Worm (Caenorhabditis elegans) whole organism, young adult: Measurements from ENCODE around the gene srh-44.
A peak's percentile ranks its signal among the peaks of the same experiment; 100 is the strongest.
"Not testable (repeated sequence)": the region's sequence is repeated elsewhere in the genome, so short reads cannot be mapped to it uniquely, and the experiment has no call there.

Source experiments
- B0019.2 ChIP-seq: fragments of 200-800 bp; sonication (Bioruptor generic); conservative IDR thresholded peaks from 2 replicates; pipeline ENCODE4 v1.3.6; 2022; ENCODE audit warnings: missing genetic modification reagents, missing genetic modification characterization, missing compliant biosample characterization
- B0035.1 ChIP-seq: sonication (generic microtip); optimal IDR thresholded peaks from 2 replicates; lab custom pipeline; 2016; ENCODE audit warnings: missing genetic modification characterization, mild to moderate bottlenecking, missing compliant biosample characterization, missing genotype, missing genetic modification reagents
- B0336.3 ChIP-seq: fragments of 200-800 bp; sonication (Bioruptor generic); IDR thresholded peaks from 2 replicates; pipeline ENCODE4 v1.3.6; 2022; ENCODE audit warnings: missing genetic modification characterization, missing compliant biosample characterization
- C06A6.2 ChIP-seq: fragments of 200-800 bp; sonication (Bioruptor generic); conservative IDR thresholded peaks from 2 replicates; pipeline ENCODE4 v1.3.6; 2022; ENCODE audit warnings: missing genetic modification characterization, missing compliant biosample characterization
- F23B12.7 ChIP-seq: sonication (generic microtip); optimal IDR thresholded peaks from 2 replicates; lab custom pipeline; 2017; ENCODE audit warnings: missing genetic modification characterization, mild to moderate bottlenecking, missing compliant biosample characterization, antibody characterized with exemption, moderate library complexity; ENCODE audit not compliant: insufficient read depth
- F33H1.4 ChIP-seq: fragments of 200-800 bp; sonication (Bioruptor generic); IDR thresholded peaks from 2 replicates; pipeline ENCODE4 v1.3.6; 2022; ENCODE audit warnings: missing genetic modification reagents, missing genetic modification characterization, missing compliant biosample characterization
- F37B4.10 ChIP-seq: fragments of 200-800 bp; sonication (Bioruptor generic); IDR thresholded peaks from 2 replicates; pipeline ENCODE4 v1.3.6; 2022; ENCODE audit warnings: missing genetic modification characterization, missing compliant biosample characterization
- K11D2.4 ChIP-seq: fragments of 200-800 bp; sonication (Bioruptor generic); IDR thresholded peaks from 2 replicates; pipeline ENCODE4 v1.3.6; 2022; ENCODE audit warnings: missing genetic modification reagents, missing genetic modification characterization, missing compliant biosample characterization
- K12H6.12 ChIP-seq: fragments of 200-800 bp; sonication (Bioruptor generic); optimal IDR thresholded peaks from 2 replicates; lab custom pipeline; 2018; ENCODE audit warnings: mild to moderate bottlenecking, missing genetic modification characterization, missing compliant biosample characterization
- T26A5.8 ChIP-seq: sonication (generic microtip); optimal IDR thresholded peaks from 2 replicates; lab custom pipeline; 2016; ENCODE audit warnings: missing genetic modification characterization, missing compliant biosample characterization
- Y53G8AR.9 ChIP-seq: fragments of 200-800 bp; sonication (Bioruptor generic); conservative IDR thresholded peaks from 2 replicates; pipeline ENCODE4 v1.3.6; 2022; ENCODE audit warnings: missing genetic modification reagents, missing genetic modification characterization, missing compliant biosample characterization
- Y56A3A.18 ChIP-seq: fragments of 200-800 bp; sonication (Bioruptor generic); IDR thresholded peaks from 2 replicates; pipeline ENCODE4 v1.3.6; 2022; ENCODE audit warnings: missing genetic modification reagents, missing genetic modification characterization, missing compliant biosample characterization
- Y67H2A.10 ChIP-seq: fragments of 200-800 bp; sonication (Bioruptor generic); conservative IDR thresholded peaks from 2 replicates; pipeline ENCODE4 v1.3.6; 2022; ENCODE audit warnings: missing genetic modification reagents, missing genetic modification characterization, missing compliant biosample characterization
- akir-1 ChIP-seq: fragments of 200-800 bp; sonication (Bioruptor generic); optimal IDR thresholded peaks from 2 replicates; lab custom pipeline; 2018; ENCODE audit warnings: mild to moderate bottlenecking, missing genetic modification characterization, moderate library complexity, missing compliant biosample characterization
- aptf-2 ChIP-seq: fragments of 200-800 bp; sonication (Bioruptor generic); conservative IDR thresholded peaks from 2 replicates; pipeline ENCODE4 v1.3.6; 2022; ENCODE audit warnings: missing genetic modification reagents, missing genetic modification characterization, missing compliant biosample characterization
- atf-7 ChIP-seq: sonication (generic microtip); optimal IDR thresholded peaks from 2 replicates; lab custom pipeline; 2017; ENCODE audit warnings: mild to moderate bottlenecking, missing genetic modification characterization, missing compliant biosample characterization
- athp-1 ChIP-seq: sonication (generic microtip); optimal IDR thresholded peaks from 2 replicates; lab custom pipeline; 2017; ENCODE audit warnings: mild to moderate bottlenecking, missing genetic modification characterization, missing compliant biosample characterization
- attf-3 ChIP-seq: fragments of 200-800 bp; sonication (Bioruptor generic); conservative IDR thresholded peaks from 2 replicates; pipeline ENCODE4 v1.3.6; 2022; ENCODE audit warnings: missing genetic modification reagents, missing genetic modification characterization, missing compliant biosample characterization
- bed-2 ChIP-seq: fragments of 200-800 bp; sonication (Bioruptor generic); IDR thresholded peaks from 2 replicates; pipeline ENCODE4 v1.3.6; 2022; ENCODE audit warnings: missing genetic modification reagents, missing genetic modification characterization, missing compliant biosample characterization
- cebp-2 ChIP-seq: fragments of 200-800 bp; sonication (Bioruptor generic); IDR thresholded peaks from 2 replicates; pipeline ENCODE4 v1.3.6; 2022; ENCODE audit warnings: missing genetic modification characterization, missing compliant biosample characterization
- ceh-27 ChIP-seq: fragments of 200-800 bp; sonication (Bioruptor generic); optimal IDR thresholded peaks from 2 replicates; lab custom pipeline; 2018; ENCODE audit warnings: mild to moderate bottlenecking, missing genetic modification characterization, moderate library complexity, missing compliant biosample characterization
- ceh-91 ChIP-seq: fragments of 200-800 bp; sonication (Bioruptor generic); IDR thresholded peaks from 2 replicates; pipeline ENCODE4 v1.3.6; 2022; ENCODE audit warnings: missing genetic modification reagents, missing genetic modification characterization, missing compliant biosample characterization
- dox-1 ChIP-seq: fragments of 200-800 bp; sonication (Bioruptor generic); IDR thresholded peaks from 2 replicates; pipeline ENCODE4 v1.3.6; 2022; ENCODE audit warnings: missing genetic modification reagents, missing genetic modification characterization, missing compliant biosample characterization
- ets-4 ChIP-seq: fragments of 200-800 bp; sonication (Bioruptor generic); optimal IDR thresholded peaks from 2 replicates; lab custom pipeline; 2018; ENCODE audit warnings: mild to moderate bottlenecking, missing genetic modification characterization, missing compliant biosample characterization
- hlh-12 ChIP-seq: sonication (generic microtip); optimal IDR thresholded peaks from 2 replicates; lab custom pipeline; 2016; ENCODE audit warnings: missing genetic modification characterization, missing compliant biosample characterization
- let-526 ChIP-seq: fragments of 200-800 bp; sonication (Bioruptor generic); IDR thresholded peaks from 2 replicates; pipeline ENCODE4 v1.3.6; 2022; ENCODE audit warnings: missing genetic modification reagents, missing genetic modification characterization, missing compliant biosample characterization
- lin-35 ChIP-seq, 3 experiments: fragments of 150-350 bp in 2 of 3; sonication (generic microtip) in 1 of 3; optimal IDR thresholded peaks; 2 replicates each; lab custom pipeline; 2014 to 2018; ENCODE audit warnings: missing biosample characterization in 3 of 3, missing genetic modification characterization in 3 of 3, missing genetic modification reagents in 3 of 3
- madf-10 ChIP-seq: sonication (generic microtip); optimal IDR thresholded peaks from 2 replicates; lab custom pipeline; 2016; ENCODE audit warnings: mild to moderate bottlenecking, missing genetic modification characterization, missing compliant biosample characterization
- madf-8 ChIP-seq: fragments of 200-800 bp; sonication (Bioruptor generic); conservative IDR thresholded peaks from 2 replicates; pipeline ENCODE4 v1.3.6; 2022; ENCODE audit warnings: missing genetic modification reagents, missing genetic modification characterization, missing compliant biosample characterization
- mes-4 ChIP-seq: sonication (generic microtip); optimal IDR thresholded peaks from 2 replicates; lab custom pipeline; 2016; ENCODE audit warnings: missing genotype, missing genetic modification characterization, missing compliant biosample characterization
- nfya-1 ChIP-seq: sonication (generic microtip); optimal IDR thresholded peaks from 2 replicates; lab custom pipeline; 2017; ENCODE audit warnings: antibody characterized with exemption, missing compliant biosample characterization, missing genetic modification characterization, borderline replicate concordance; ENCODE audit not compliant: insufficient read depth
- nfya-2 ChIP-seq: fragments of 200-800 bp; sonication (Bioruptor generic); IDR thresholded peaks from 2 replicates; pipeline ENCODE4 v1.3.6; 2022; ENCODE audit warnings: missing genetic modification reagents, missing genetic modification characterization, missing compliant biosample characterization
- repo-1 ChIP-seq: sonication (generic microtip); optimal IDR thresholded peaks from 2 replicates; lab custom pipeline; 2017; ENCODE audit warnings: mild to moderate bottlenecking, missing genetic modification characterization, missing compliant biosample characterization
- sea-2 ChIP-seq: fragments of 200-800 bp; sonication (Bioruptor generic); IDR thresholded peaks from 2 replicates; pipeline ENCODE4 v1.3.6; 2022; ENCODE audit warnings: missing genetic modification characterization, missing compliant biosample characterization
- snpc-1.1 ChIP-seq: sonication (generic microtip); optimal IDR thresholded peaks from 2 replicates; lab custom pipeline; 2017; ENCODE audit warnings: missing genetic modification characterization, mild to moderate bottlenecking, missing compliant biosample characterization, antibody characterized with exemption, moderate library complexity, missing genotype, missing genetic modification reagents; ENCODE audit not compliant: insufficient read depth
- somi-1 ChIP-seq: fragments of 200-800 bp; sonication (Bioruptor generic); optimal IDR thresholded peaks from 2 replicates; lab custom pipeline; 2018; ENCODE audit warnings: mild to moderate bottlenecking, missing genetic modification characterization, missing compliant biosample characterization
- tlf-1 ChIP-seq: fragments of 200-800 bp; sonication (Bioruptor generic); optimal IDR thresholded peaks from 2 replicates; lab custom pipeline; 2018; ENCODE audit warnings: mild to moderate bottlenecking, missing genetic modification characterization, missing compliant biosample characterization
- unc-130 ChIP-seq: sonication (generic microtip); optimal IDR thresholded peaks from 2 replicates; lab custom pipeline; 2016; ENCODE audit warnings: missing genetic modification reagents, missing genetic modification characterization, missing compliant biosample characterization
- ztf-22 ChIP-seq: fragments of 200-800 bp; sonication (Bioruptor generic); optimal IDR thresholded peaks from 2 replicates; lab custom pipeline; 2018; ENCODE audit warnings: mild to moderate bottlenecking, missing genetic modification characterization, moderate library complexity, missing compliant biosample characterization
- ztf-25 ChIP-seq: fragments of 200-800 bp; sonication (Bioruptor generic); IDR thresholded peaks from 2 replicates; pipeline ENCODE4 v1.3.6; 2022; ENCODE audit warnings: missing genetic modification reagents, missing genetic modification characterization, missing compliant biosample characterization
- ztf-6 ChIP-seq: fragments of 200-800 bp; sonication (Bioruptor generic); IDR thresholded peaks from 2 replicates; pipeline ENCODE4 v1.3.6; 2022; ENCODE audit warnings: missing genetic modification reagents, missing genetic modification characterization, missing compliant biosample characterization

srh-44 gene

ce11 chrII:11547254-11547687 is 32.4 kb downstream of the srh-44 start, which contains the start of gene F54D5.7 (continued):
- TF ChIP-seq lin-35 (GFP tag; optimal IDR thresholded peaks at IDR 0.05; lab: Kevin White, UChicago), result peak in 1 of 3 experiments; percentile 42
- peak; percentile 59 for TF ChIP-seq atf-7 (tag; lab: Kevin White, UChicago)
- TF ChIP-seq ztf-25 (GFP tag; lab: Robert Waterston, UW), result no peak
- peak; percentile 62 for TF ChIP-seq B0035.1 (tag; lab: Kevin White, UChicago)
- TF ChIP-seq Y53G8AR.9 (GFP tag; lab: Robert Waterston, UW), result peak; percentile 88
- TF ChIP-seq aptf-2 (GFP tag; lab: Robert Waterston, UW), result 0 out of 2 replicates have a peak, but pooled peaks have one; percentile 29
- TF ChIP-seq K12H6.12 (tag; lab: Kevin White, UChicago), result peak; percentile 42
- no peak for TF ChIP-seq mes-4 (tag; lab: Kevin White, UChicago)
- TF ChIP-seq B0336.3 (GFP tag; lab: Robert Waterston, UW), result peak; percentile 91
- TF ChIP-seq nfya-2, result no peak
- TF ChIP-seq tlf-1 (GFP tag; lab: Kevin White, UChicago), result peak; percentile 84
- no peak for TF ChIP-seq bed-2 (GFP tag; lab: Robert Waterston, UW)
- TF ChIP-seq ceh-27 (GFP tag; lab: Kevin White, UChicago), result peak; percentile 42
- no peak for TF ChIP-seq unc-130 (GFP tag; lab: Kevin White, UChicago)
- peak; percentile 77; the same call in 1 of the 2 replicates for TF ChIP-seq Y56A3A.18 (GFP tag; lab: Robert Waterston, UW)
- peak; percentile 40; the same call in 1 of the 2 replicates for TF ChIP-seq F33H1.4
- 0 out of 2 replicates have a peak, but pooled peaks have one; percentile 51 for TF ChIP-seq C06A6.2 (GFP tag; lab: Robert Waterston, UW)
- peak; percentile 96 for TF ChIP-seq ets-4 (GFP tag; lab: Kevin White, UChicago)
- no peak for TF ChIP-seq akir-1 (GFP tag; lab: Kevin White, UChicago)
- no peak for TF ChIP-seq hlh-12 (tag; lab: Kevin White, UChicago)
- peak; percentile 75 for TF ChIP-seq athp-1 (tag; lab: Kevin White, UChicago)
- TF ChIP-seq madf-8 (GFP tag; lab: Robert Waterston, UW), result no peak
- TF ChIP-seq F23B12.7, result peak; percentile 35
- peak; percentile 60; the same call in 1 of the 2 replicates for TF ChIP-seq K11D2.4
- TF ChIP-seq nfya-1 (tag; lab: Kevin White, UChicago), result no peak
- TF ChIP-seq T26A5.8 (tag; lab: Kevin White, UChicago), result no peak
- TF ChIP-seq somi-1 (GFP tag; lab: Kevin White, UChicago), result no peak
- no peak for TF ChIP-seq Y67H2A.10 (GFP tag; lab: Robert Waterston, UW)
- no peak for TF ChIP-seq ztf-6
- peak; percentile 74 for TF ChIP-seq madf-10 (tag; lab: Kevin White, UChicago)
- TF ChIP-seq dox-1 (GFP tag; lab: Robert Waterston, UW), result peak; percentile 61; the same call in 1 of the 2 replicates
- peak; percentile 81 for TF ChIP-seq repo-1 (tag; lab: Kevin White, UChicago)
- no peak for TF ChIP-seq ztf-22 (GFP tag; lab: Kevin White, UChicago)
- TF ChIP-seq F37B4.10 (GFP tag; lab: Robert Waterston, UW), result no peak
- no peak for TF ChIP-seq sea-2 (GFP tag; lab: Robert Waterston, UW)
- TF ChIP-seq B0019.2 (GFP tag; lab: Robert Waterston, UW), result no peak
- TF ChIP-seq attf-3, result 0 out of 2 replicates have a peak, but pooled peaks have one; percentile 35
- TF ChIP-seq let-526 (GFP tag; lab: Robert Waterston, UW), result 0 out of 2 replicates have a peak, but pooled peaks have one; percentile 17

- not testable (repeated sequence) for TF ChIP-seq ceh-91 (GFP tag; lab: Robert Waterston, UW); snpc-1.1 (tag; lab: Kevin White, UChicago); cebp-2 (GFP tag; lab: Robert Waterston, UW)
These were observed 37.1 kb downstream of the srh-44 start, which contains the start of gene dhgd-1 for ce11 chrII:11551981-11552380. Gene dhgd-1 (minus strand): TSS chrII:11552081.
